Worm (Caenorhabditis elegans): ENCODE results near the gene spig-4.
"Not testable (repeated sequence)": the region's sequence is repeated elsewhere in the genome, so short reads cannot be mapped to it uniquely, and the experiment has no call there.

- not testable (repeated sequence) for TF ChIP-seq elt-2 (tag; optimal IDR thresholded peaks at IDR 0.05); ama-1 (optimal IDR thresholded peaks at IDR 0.05); ceh-82 (tag; optimal IDR thresholded peaks at IDR 0.05); C04F5.9 (tag; optimal IDR thresholded peaks at IDR 0.05); hlh-4 (tag; optimal IDR thresholded peaks at IDR 0.05); aha-1 (tag; optimal IDR thresholded peaks at IDR 0.05); unc-62 (GFP tag; optimal IDR thresholded peaks at IDR 0.05); mef-2 (tag; optimal IDR thresholded peaks at IDR 0.05); mdl-1 (tag; optimal IDR thresholded peaks at IDR 0.05); zag-1 (tag; optimal IDR thresholded peaks at IDR 0.05); nhr-90 (tag; optimal IDR thresholded peaks at IDR 0.05; ENCODE audit: poor library complexity); unc-98 (GFP tag; IDR thresholded peaks at IDR 0.05); nhr-237 (tag; optimal IDR thresholded peaks at IDR 0.05); nhr-11 (tag; optimal IDR thresholded peaks at IDR 0.05)
Measured at ce11 chrV:14277456-14277855, 29.2 kb downstream of the spig-4 start.

All from whole organism, L1 larva.